Fruit fly (Drosophila melanogaster) whole organism, pupa: ENCODE data around the gene mmy.

ENCODE experiments used
- CG12605 ChIP-seq: fragments of 200-800 bp; sonication (Bioruptor generic); IDR thresholded peaks from 2 replicates; pipeline ENCODE4 v1.3.6; 2022; ENCODE audit warnings: missing biosample characterization, missing genetic modification characterization
- CG17806 ChIP-seq: fragments of 200-800 bp; sonication (Bioruptor generic); optimal IDR thresholded peaks from 2 replicates; lab custom pipeline; 2018; ENCODE audit warnings: missing biosample characterization, mild to moderate bottlenecking, missing genetic modification characterization, moderate library complexity
- CG32121 ChIP-seq: fragments of 200-800 bp; sonication (Bioruptor generic); IDR thresholded peaks from 2 replicates; pipeline ENCODE4 v1.3.6; 2022; ENCODE audit warnings: missing biosample characterization, missing genetic modification characterization
- CG4496 ChIP-seq: fragments of 200-800 bp; sonication (Bioruptor generic); IDR thresholded peaks from 3 replicates; pipeline ENCODE4 v1.3.6; 2022; ENCODE audit warnings: missing biosample characterization, missing genetic modification characterization
- CG8159 ChIP-seq: fragments of 200-800 bp; sonication (Bioruptor generic); optimal IDR thresholded peaks from 3 replicates; lab custom pipeline; 2018; ENCODE audit warnings: missing biosample characterization, mild to moderate bottlenecking, missing genetic modification characterization, moderate library complexity
- fd96Ca ChIP-seq: fragments of 200-800 bp; sonication (Bioruptor generic); IDR thresholded peaks from 3 replicates; pipeline ENCODE4 v1.3.6; 2022; ENCODE audit warnings: missing biosample characterization, missing genetic modification characterization
- gl ChIP-seq: fragments of 200-800 bp; sonication (Bioruptor generic); optimal IDR thresholded peaks from 2 replicates; lab custom pipeline; 2018; ENCODE audit warnings: missing biosample characterization, mild to moderate bottlenecking, missing genetic modification characterization

- TF ChIP-seq CG12605 (GFP tag; lab: Robert Waterston, UW) = no peak
- no peak for TF ChIP-seq CG8159 (tag; lab: Kevin White, UChicago)
- TF ChIP-seq gl = no peak
- TF ChIP-seq CG4496 (GFP tag; lab: Robert Waterston, UW) = no peak
- TF ChIP-seq fd96Ca = no peak
- TF ChIP-seq CG17806 (tag; lab: Kevin White, UChicago) = no peak
- no peak for TF ChIP-seq CG32121 (GFP tag; lab: Robert Waterston, UW)
Measured at dm6 chr2L:6423148-6423547, 50.6 kb downstream of the mmy start, which contains the start of gene Tig.
